Worm (Caenorhabditis elegans): ENCODE data around the gene srj-40.

srj-40 gene

DNA sequence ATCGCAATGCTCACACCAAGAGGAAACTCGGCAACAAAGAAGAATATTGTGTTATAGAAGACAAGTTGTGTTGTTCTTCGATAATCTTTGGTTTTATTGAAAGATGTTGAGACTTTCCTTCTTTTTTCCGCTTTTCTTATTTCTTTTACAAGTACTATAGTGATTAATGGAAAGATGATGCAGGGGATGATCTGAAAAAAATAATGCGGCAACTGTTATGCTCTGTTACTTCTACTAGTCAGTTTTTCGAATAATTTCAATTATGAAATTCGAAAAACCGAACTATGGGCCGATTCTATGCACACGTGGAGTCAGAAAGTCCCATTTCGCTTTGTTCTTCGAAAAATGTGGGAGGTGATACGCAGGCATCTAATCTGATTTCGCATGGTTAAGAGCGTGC, 5.0 kb downstream of the srj-40 start:
- TF ChIP-seq ztf-29 (GFP tag; IDR thresholded peaks at IDR 0.05) (no peak), ref-1 (GFP tag; conservative IDR thresholded peaks at IDR 0.05) (no peak), tab-1 (GFP tag; IDR thresholded peaks at IDR 0.05) (no peak), med-1 (GFP tag; optimal IDR thresholded peaks at IDR 0.05; ENCODE audit: insufficient read depth) (no peak), ztf-23 (GFP tag; IDR thresholded peaks at IDR 0.05) (no peak), cog-1 (tag; optimal IDR thresholded peaks at IDR 0.05) (no peak), T22C8.4 (GFP tag; IDR thresholded peaks at IDR 0.05) (no peak), flt-1 (GFP tag; IDR thresholded peaks at IDR 0.05) (no peak), klf-2 (GFP tag; conservative IDR thresholded peaks at IDR 0.05) (no peak)

ce11 chrV:4109873-4110272, 8.2 kb downstream of the srj-40 start, which contains the start of gene clc-18:
clc-18 (minus strand) TSS chrV:4109973.
- TF ChIP-seq ref-1 (GFP tag; conservative IDR thresholded peaks at IDR 0.05), result no peak
- no peak for TF ChIP-seq ztf-23 (GFP tag; IDR thresholded peaks at IDR 0.05)
- TF ChIP-seq med-1 (GFP tag; optimal IDR thresholded peaks at IDR 0.05; ENCODE audit: insufficient read depth), result no peak
- no peak for TF ChIP-seq T22C8.4 (GFP tag; IDR thresholded peaks at IDR 0.05)
- no peak for TF ChIP-seq ztf-29 (GFP tag; IDR thresholded peaks at IDR 0.05)
- no peak for TF ChIP-seq flt-1 (GFP tag; IDR thresholded peaks at IDR 0.05)
- no peak for TF ChIP-seq cog-1 (tag; optimal IDR thresholded peaks at IDR 0.05)
- TF ChIP-seq klf-2 (GFP tag; conservative IDR thresholded peaks at IDR 0.05), result no peak
- TF ChIP-seq tab-1 (GFP tag; IDR thresholded peaks at IDR 0.05), result no peak

DNA sequence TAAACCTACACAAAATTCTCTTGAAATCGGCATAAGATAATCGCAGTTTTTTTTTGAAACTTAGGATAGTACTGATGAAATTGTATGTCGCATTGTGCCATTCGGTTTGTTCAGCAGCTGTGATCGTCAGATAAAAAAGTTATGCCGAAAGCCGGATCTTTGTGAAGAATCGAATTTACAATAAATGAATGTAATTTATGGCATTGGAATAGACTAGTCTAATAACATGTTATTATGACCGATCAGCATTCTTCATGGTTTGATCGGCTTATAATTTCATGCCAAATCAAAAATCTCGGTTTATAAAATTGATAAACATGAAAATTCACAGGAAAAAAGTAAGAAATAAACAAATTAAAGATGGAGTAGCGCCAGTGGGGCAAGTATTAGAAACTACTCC, 10.8 kb downstream of the srj-40 start, which contains the start of gene srw-134:
srw-134 (minus strand) TSS at position 101 of the 400 bp plus-strand sequence.
- TF ChIP-seq cog-1 (tag; optimal IDR thresholded peaks at IDR 0.05) (no peak), med-1 (GFP tag; optimal IDR thresholded peaks at IDR 0.05; ENCODE audit: insufficient read depth) (no peak)

DNA sequence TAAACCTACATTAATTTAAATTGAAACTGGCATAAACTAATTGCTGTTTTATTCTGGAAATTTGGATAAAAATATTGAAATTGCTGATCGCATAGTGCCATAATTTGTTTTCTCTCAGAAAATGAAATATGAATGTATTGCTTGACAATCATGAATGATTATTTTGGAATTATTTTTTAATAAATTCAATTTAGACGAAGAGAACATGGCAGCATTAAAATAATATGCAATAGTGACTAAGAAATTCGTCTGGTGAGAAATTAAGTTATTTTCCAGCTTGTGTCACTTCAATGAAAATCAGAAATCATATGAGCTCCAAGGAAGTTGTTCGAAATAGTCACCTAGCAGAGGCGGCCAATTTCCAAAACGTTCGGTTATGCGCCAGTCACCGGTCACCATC, 13.0 kb downstream of the srj-40 start, which contains the start of gene srw-133:
srw-133 (minus strand) TSS at position 101 of the 400 bp plus-strand sequence.
- no peak for TF ChIP-seq ztf-29 (GFP tag; IDR thresholded peaks at IDR 0.05)
- no peak for TF ChIP-seq cog-1 (tag; optimal IDR thresholded peaks at IDR 0.05)
- TF ChIP-seq med-1 (GFP tag; optimal IDR thresholded peaks at IDR 0.05; ENCODE audit: insufficient read depth), result no peak
- no peak for TF ChIP-seq tab-1 (GFP tag; IDR thresholded peaks at IDR 0.05)
- TF ChIP-seq flt-1 (GFP tag; IDR thresholded peaks at IDR 0.05), result no peak
- no peak for TF ChIP-seq klf-2 (GFP tag; conservative IDR thresholded peaks at IDR 0.05)
- TF ChIP-seq ref-1 (GFP tag; conservative IDR thresholded peaks at IDR 0.05), result no peak
- TF ChIP-seq T22C8.4 (GFP tag; IDR thresholded peaks at IDR 0.05), result no peak
- no peak for TF ChIP-seq ztf-23 (GFP tag; IDR thresholded peaks at IDR 0.05)

DNA sequence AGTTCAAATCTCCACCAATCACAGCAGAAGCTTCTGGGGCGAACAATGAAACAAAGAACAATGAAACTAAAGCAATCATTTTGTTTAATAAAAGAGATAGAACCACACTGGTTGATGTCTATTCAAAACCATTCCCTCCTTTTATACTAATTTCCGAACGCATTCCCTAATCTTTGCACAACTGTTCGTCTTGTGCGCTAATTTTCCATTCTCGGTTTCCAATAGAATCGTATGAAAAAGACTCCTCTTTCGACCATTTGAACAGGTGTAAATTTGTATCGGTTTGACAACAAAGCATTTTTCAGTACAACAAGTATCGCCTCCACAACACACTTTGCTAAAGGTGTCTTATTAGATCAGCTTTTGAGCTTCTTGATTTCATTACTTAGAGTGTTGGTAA, 14.4 kb downstream of the srj-40 start, which contains the start of gene T05B4.8:
T05B4.8 (minus strand) TSS at position 101 of the 400 bp plus-strand sequence.
- TF ChIP-seq T22C8.4 (GFP tag; IDR thresholded peaks at IDR 0.05) (no peak), cog-1 (tag; optimal IDR thresholded peaks at IDR 0.05) (no peak)

DNA sequence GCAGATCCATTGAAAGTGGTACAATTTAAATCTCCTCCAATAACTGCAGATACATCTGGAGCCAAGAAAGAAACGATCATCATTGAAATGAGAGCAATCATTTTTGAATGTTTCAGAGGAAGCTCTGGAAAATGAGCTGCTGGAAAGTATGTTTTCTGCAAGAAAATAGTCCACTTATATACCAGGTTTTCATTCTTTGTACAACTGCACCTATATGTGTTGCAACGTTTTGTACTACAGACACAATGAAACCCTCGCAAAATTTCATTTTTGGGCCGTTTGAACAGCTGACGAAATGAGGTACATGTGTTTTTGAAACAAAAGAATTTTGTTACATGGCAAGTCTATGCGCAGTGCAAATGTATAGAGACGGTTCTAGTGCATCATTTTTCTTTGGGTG, 16.7 kb downstream of the srj-40 start, which contains the start of gene T05B4.9:
T05B4.9 (minus strand) TSS at position 101 of the 400 bp plus-strand sequence.
- TF ChIP-seq ztf-29 (GFP tag; IDR thresholded peaks at IDR 0.05) (no peak), klf-2 (GFP tag; conservative IDR thresholded peaks at IDR 0.05) (no peak), ref-1 (GFP tag; conservative IDR thresholded peaks at IDR 0.05) (no peak), cog-1 (tag; optimal IDR thresholded peaks at IDR 0.05) (no peak), tab-1 (GFP tag; IDR thresholded peaks at IDR 0.05) (no peak), T22C8.4 (GFP tag; IDR thresholded peaks at IDR 0.05) (no peak), ztf-23 (GFP tag; IDR thresholded peaks at IDR 0.05) (no peak), flt-1 (GFP tag; IDR thresholded peaks at IDR 0.05) (no peak), med-1 (GFP tag; optimal IDR thresholded peaks at IDR 0.05; ENCODE audit: insufficient read depth) (no peak)

- no peak for TF ChIP-seq cog-1 (tag; optimal IDR thresholded peaks at IDR 0.05)
- no peak for TF ChIP-seq ztf-23 (GFP tag; IDR thresholded peaks at IDR 0.05)
- no peak for TF ChIP-seq ref-1 (GFP tag; conservative IDR thresholded peaks at IDR 0.05)
- no peak for TF ChIP-seq tab-1 (GFP tag; IDR thresholded peaks at IDR 0.05)
- no peak for TF ChIP-seq T22C8.4 (GFP tag; IDR thresholded peaks at IDR 0.05)
- TF ChIP-seq ztf-29 (GFP tag; IDR thresholded peaks at IDR 0.05), result no peak
- no peak for TF ChIP-seq klf-2 (GFP tag; conservative IDR thresholded peaks at IDR 0.05)
- no peak for TF ChIP-seq flt-1 (GFP tag; IDR thresholded peaks at IDR 0.05)
- no peak for TF ChIP-seq med-1 (GFP tag; optimal IDR thresholded peaks at IDR 0.05; ENCODE audit: insufficient read depth)
These were observed 19.0 kb downstream of the srj-40 start, which contains the start of gene T05B4.10 for ce11 chrV:4120629-4121028. T05B4.10 (minus strand) TSS chrV:4120729.

DNA sequence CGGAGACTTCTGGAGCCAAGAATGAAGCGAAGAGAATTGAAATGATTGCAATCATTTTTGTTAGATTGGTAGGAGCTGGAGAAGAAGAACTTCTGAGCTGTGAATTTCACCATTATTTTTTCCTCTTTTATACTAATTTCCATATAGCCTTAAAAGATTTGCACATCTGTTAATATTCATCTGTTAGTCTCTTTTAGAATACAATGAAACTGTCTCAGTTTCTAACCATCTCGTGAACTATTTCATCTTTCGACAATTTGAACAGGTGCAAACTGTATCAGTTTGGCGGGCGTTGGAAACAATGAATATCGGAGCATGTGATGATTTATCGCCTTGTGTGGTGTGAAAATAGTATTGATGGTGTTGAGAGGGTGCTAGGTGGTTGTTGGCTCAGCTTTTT, 20.7 kb downstream of the srj-40 start, which contains the start of gene phat-5:
phat-5 (minus strand) TSS at position 101 of the 400 bp plus-strand sequence.
- TF ChIP-seq T22C8.4 (GFP tag; IDR thresholded peaks at IDR 0.05) (no peak), ztf-29 (GFP tag; IDR thresholded peaks at IDR 0.05) (no peak), flt-1 (GFP tag; IDR thresholded peaks at IDR 0.05) (no peak), med-1 (GFP tag; optimal IDR thresholded peaks at IDR 0.05; ENCODE audit: insufficient read depth) (no peak), tab-1 (GFP tag; IDR thresholded peaks at IDR 0.05) (no peak), klf-2 (GFP tag; conservative IDR thresholded peaks at IDR 0.05) (no peak), ztf-23 (GFP tag; IDR thresholded peaks at IDR 0.05) (no peak), ref-1 (GFP tag; conservative IDR thresholded peaks at IDR 0.05) (no peak), cog-1 (tag; optimal IDR thresholded peaks at IDR 0.05) (no peak)

ce11 chrV:4125552-4126084, 24.0 kb downstream of the srj-40 start, which contains the start of gene T05B4.12:
T05B4.12 (minus strand) TSS chrV:4126034.
- TF ChIP-seq flt-1 (GFP tag; IDR thresholded peaks at IDR 0.05) (no peak), klf-2 (GFP tag; conservative IDR thresholded peaks at IDR 0.05) (no peak), T22C8.4 (GFP tag; IDR thresholded peaks at IDR 0.05) (no peak), tab-1 (GFP tag; IDR thresholded peaks at IDR 0.05) (no peak), cog-1 (tag; optimal IDR thresholded peaks at IDR 0.05) (no peak), ztf-23 (GFP tag; IDR thresholded peaks at IDR 0.05) (no peak), ztf-29 (GFP tag; IDR thresholded peaks at IDR 0.05) (no peak), ref-1 (GFP tag; conservative IDR thresholded peaks at IDR 0.05) (no peak), med-1 (GFP tag; optimal IDR thresholded peaks at IDR 0.05; ENCODE audit: insufficient read depth) (no peak)

- no peak for TF ChIP-seq ztf-23 (GFP tag; IDR thresholded peaks at IDR 0.05)
- no peak for TF ChIP-seq cog-1 (tag; optimal IDR thresholded peaks at IDR 0.05)
- no peak for TF ChIP-seq T22C8.4 (GFP tag; IDR thresholded peaks at IDR 0.05)
- TF ChIP-seq ref-1 (GFP tag; conservative IDR thresholded peaks at IDR 0.05), result no peak
- TF ChIP-seq ztf-29 (GFP tag; IDR thresholded peaks at IDR 0.05), result no peak
- TF ChIP-seq tab-1 (GFP tag; IDR thresholded peaks at IDR 0.05), result no peak
- no peak for TF ChIP-seq flt-1 (GFP tag; IDR thresholded peaks at IDR 0.05)
- TF ChIP-seq klf-2 (GFP tag; conservative IDR thresholded peaks at IDR 0.05), result no peak
- no peak for TF ChIP-seq med-1 (GFP tag; optimal IDR thresholded peaks at IDR 0.05; ENCODE audit: insufficient read depth)
These were observed 25.8 kb downstream of the srj-40 start, which contains the start of gene T05B4.13 for ce11 chrV:4127435-4127834. T05B4.13 (minus strand) TSS chrV:4127535.

Measured in whole organism, midembryonic.